ENCODE assay signal across 1 fruit fly cellular context in the genomic region with DNA sequence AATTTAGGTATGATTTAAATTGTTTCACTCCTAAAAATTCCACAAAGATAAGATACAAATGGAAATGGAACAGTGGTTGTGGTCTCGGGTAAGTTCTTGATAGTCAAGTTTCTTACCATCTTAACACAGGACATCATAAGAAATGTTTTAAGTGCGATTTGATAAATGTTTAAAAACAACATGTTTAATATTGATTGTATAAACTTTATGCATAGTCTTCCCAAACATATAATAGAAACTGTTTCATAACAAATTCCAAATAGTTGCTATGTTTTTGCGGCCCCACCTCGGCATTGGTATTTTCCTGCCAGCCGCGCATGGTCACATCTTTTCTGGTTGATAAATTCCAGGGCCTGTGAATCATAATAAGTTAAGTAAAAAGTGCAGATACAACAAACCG.
TF ChIP-seq lines count a peak whose summit lies in the region.

A gene (plus strand): TSS at position 318 of the 400 bp plus-strand sequence.

TF ChIP-seq in whole organism, embryonic, 481 proteins besides CTCF, POLR2A, EP300 and RAD21 (continued from another document):
- peak; percentile 57 for TF ChIP-seq ssp (GFP tag; IDR thresholded peaks at IDR 0.05; lab: Robert Waterston, UW)
- TF ChIP-seq pnt (GFP tag; optimal IDR thresholded peaks at IDR 0.05; lab: Kevin White, UChicago) = peak; percentile 38
- peak; percentile 80 for TF ChIP-seq Ptx1 (GFP tag; IDR thresholded peaks at IDR 0.05; lab: Robert Waterston, UW)
- peak; percentile 34 for TF ChIP-seq Antp (GFP tag; optimal IDR thresholded peaks at IDR 0.05; lab: Kevin White, UChicago)
- TF ChIP-seq CrebB (tag; optimal IDR thresholded peaks at IDR 0.05; lab: Kevin White, UChicago) = peak; percentile 21
- no peak for TF ChIP-seq kni (GFP tag; optimal IDR thresholded peaks at IDR 0.05; lab: Kevin White, UChicago)
- TF ChIP-seq sob (GFP tag; IDR thresholded peaks at IDR 0.05; lab: Robert Waterston, UW) = peak; percentile 73
- no peak for TF ChIP-seq CG4282 (GFP tag; optimal IDR thresholded peaks at IDR 0.05; lab: Kevin White, UChicago)
- 0 out of 2 replicates have a peak, but pooled peaks have one; percentile 30 for TF ChIP-seq Rx (GFP tag; IDR thresholded peaks at IDR 0.05; lab: Robert Waterston, UW)
- no peak for TF ChIP-seq HmgD (GFP tag; optimal IDR thresholded peaks at IDR 0.05; lab: Kevin White, UChicago)
- no peak for TF ChIP-seq Hand (GFP tag; optimal IDR thresholded peaks at IDR 0.05; lab: Kevin White, UChicago)
- peak; percentile 18 for TF ChIP-seq CG18011 (GFP tag; optimal IDR thresholded peaks at IDR 0.05; lab: Kevin White, UChicago)
- TF ChIP-seq da (GFP tag; optimal IDR thresholded peaks at IDR 0.05; lab: Kevin White, UChicago) = no peak
- TF ChIP-seq Neu2 (GFP tag; optimal IDR thresholded peaks at IDR 0.05; lab: Kevin White, UChicago; ENCODE audit: borderline replicate concordance) = no peak
- no peak for TF ChIP-seq CG13296 (GFP tag; optimal IDR thresholded peaks at IDR 0.05; lab: Kevin White, UChicago)
- TF ChIP-seq CG3407 (GFP tag; optimal IDR thresholded peaks at IDR 0.05; lab: Kevin White, UChicago) = no peak
- no peak for TF ChIP-seq Gug (GFP tag; IDR thresholded peaks at IDR 0.05; lab: Robert Waterston, UW)
- TF ChIP-seq Poxn (GFP tag; IDR thresholded peaks at IDR 0.05; lab: Robert Waterston, UW) = no peak
- no peak for TF ChIP-seq lbe (GFP tag; optimal IDR thresholded peaks at IDR 0.05; lab: Kevin White, UChicago)
- no peak for TF ChIP-seq NC2α (GFP tag; optimal IDR thresholded peaks at IDR 0.05; lab: Kevin White, UChicago)
- peak; percentile 15 for TF ChIP-seq Abd-B (GFP tag; optimal IDR thresholded peaks at IDR 0.05; lab: Kevin White, UChicago)
- TF ChIP-seq jigr1 (GFP tag; IDR thresholded peaks at IDR 0.05; lab: Robert Waterston, UW) = peak; percentile 46; the same call in 1 of the 3 replicates
- TF ChIP-seq CG6175 (GFP tag; IDR thresholded peaks at IDR 0.05; lab: Robert Waterston, UW) = no peak
- no peak for TF ChIP-seq so (GFP tag; IDR thresholded peaks at IDR 0.05; lab: Robert Waterston, UW)
- no peak for TF ChIP-seq Trl (optimal IDR thresholded peaks at IDR 0.05; lab: Kevin White, UChicago)
- peak; percentile 54 for TF ChIP-seq Trl (GFP tag; optimal IDR thresholded peaks at IDR 0.05; lab: Kevin White, UChicago)
- no peak for TF ChIP-seq Deaf1 (tag; optimal IDR thresholded peaks at IDR 0.05; lab: Kevin White, UChicago)
- no peak for TF ChIP-seq CG15011 (GFP tag; optimal IDR thresholded peaks at IDR 0.05; lab: Kevin White, UChicago)
- TF ChIP-seq CG18476 (GFP tag; optimal IDR thresholded peaks at IDR 0.05; lab: Kevin White, UChicago) = no peak
- TF ChIP-seq Taf1 (GFP tag; IDR thresholded peaks at IDR 0.05; lab: Robert Waterston, UW) = no peak
- peak; percentile 21 for TF ChIP-seq CG8290 (GFP tag; optimal IDR thresholded peaks at IDR 0.05; lab: Kevin White, UChicago)
- no peak for TF ChIP-seq CG8290 (tag; optimal IDR thresholded peaks at IDR 0.05; lab: Kevin White, UChicago)
- TF ChIP-seq CG2678 (tag; optimal IDR thresholded peaks at IDR 0.05; lab: Kevin White, UChicago) = no peak
- no peak for TF ChIP-seq dan (GFP tag; IDR thresholded peaks at IDR 0.05; lab: Robert Waterston, UW)
- peak; percentile 66 for TF ChIP-seq HLH3B (GFP tag; IDR thresholded peaks at IDR 0.05; lab: Robert Waterston, UW)
- TF ChIP-seq CG17361 (GFP tag; IDR thresholded peaks at IDR 0.05; lab: Robert Waterston, UW) = no peak; the same call in 1 of the 3 replicates
- TF ChIP-seq tup (GFP tag; optimal IDR thresholded peaks at IDR 0.05; lab: Kevin White, UChicago) = no peak
- TF ChIP-seq shn (GFP tag; optimal IDR thresholded peaks at IDR 0.05; lab: Kevin White, UChicago) = peak; percentile 37
- TF ChIP-seq CG3838 (GFP tag; optimal IDR thresholded peaks at IDR 0.05; lab: Kevin White, UChicago) = no peak
- TF ChIP-seq CG10565 (GFP tag; optimal IDR thresholded peaks at IDR 0.05; lab: Kevin White, UChicago) = no peak
- peak; percentile 71 for TF ChIP-seq CG7928 (GFP tag; optimal IDR thresholded peaks at IDR 0.05; lab: Kevin White, UChicago)
- no peak for TF ChIP-seq CG3281 (GFP tag; optimal IDR thresholded peaks at IDR 0.05; lab: Kevin White, UChicago)
- peak; percentile 77 for TF ChIP-seq Dbx (GFP tag; IDR thresholded peaks at IDR 0.05; lab: Robert Waterston, UW)
- no peak for TF ChIP-seq aop (GFP tag; IDR thresholded peaks at IDR 0.05; lab: Robert Waterston, UW)
- peak; percentile 51 for TF ChIP-seq pum (GFP tag; optimal IDR thresholded peaks at IDR 0.05; lab: Kevin White, UChicago)
- TF ChIP-seq dimm (GFP tag; IDR thresholded peaks at IDR 0.05; lab: Robert Waterston, UW) = 0 out of 2 replicates have a peak, but pooled peaks have one; percentile 19
